Worm (Caenorhabditis elegans) whole organism, young adult: ENCODE data around the gene srb-3.
"Not testable (repeated sequence)": the region's sequence is repeated elsewhere in the genome, so short reads cannot be mapped to it uniquely, and the experiment has no call there.

ENCODE experiments used
- B0035.1 ChIP-seq: sonication (generic microtip); optimal IDR thresholded peaks from 2 replicates; lab custom pipeline; 2016; ENCODE audit warnings: missing genetic modification characterization, mild to moderate bottlenecking, missing compliant biosample characterization, missing genotype, missing genetic modification reagents
- C06A6.2 ChIP-seq: fragments of 200-800 bp; sonication (Bioruptor generic); conservative IDR thresholded peaks from 2 replicates; pipeline ENCODE4 v1.3.6; 2022; ENCODE audit warnings: missing genetic modification characterization, missing compliant biosample characterization
- D2030.7 ChIP-seq: fragments of 200-800 bp; sonication (Bioruptor generic); IDR thresholded peaks from 2 replicates; pipeline ENCODE4 v1.3.6; 2022; ENCODE audit warnings: missing genetic modification reagents, missing genetic modification characterization, missing compliant biosample characterization
- F10E7.11 ChIP-seq: sonication (generic microtip); optimal IDR thresholded peaks from 2 replicates; lab custom pipeline; 2017; ENCODE audit warnings: mild to moderate bottlenecking, missing genetic modification characterization, moderate library complexity, missing compliant biosample characterization
- F22D6.2 ChIP-seq: sonication (generic microtip); optimal IDR thresholded peaks from 2 replicates; lab custom pipeline; 2016; ENCODE audit warnings: mild to moderate bottlenecking, missing genetic modification characterization, missing compliant biosample characterization
- F33H1.4 ChIP-seq: fragments of 200-800 bp; sonication (Bioruptor generic); IDR thresholded peaks from 2 replicates; pipeline ENCODE4 v1.3.6; 2022; ENCODE audit warnings: missing genetic modification reagents, missing genetic modification characterization, missing compliant biosample characterization
- F37B4.10 ChIP-seq: fragments of 200-800 bp; sonication (Bioruptor generic); IDR thresholded peaks from 2 replicates; pipeline ENCODE4 v1.3.6; 2022; ENCODE audit warnings: missing genetic modification characterization, missing compliant biosample characterization
- F39B2.1 ChIP-seq: fragments of 200-800 bp; sonication (Bioruptor generic); IDR thresholded peaks from 2 replicates; pipeline ENCODE4 v1.3.6; 2022; ENCODE audit warnings: missing genetic modification reagents, missing genetic modification characterization, missing compliant biosample characterization
- F52B5.7 ChIP-seq: sonication (generic microtip); optimal IDR thresholded peaks from 2 replicates; lab custom pipeline; 2016; ENCODE audit warnings: mild to moderate bottlenecking, missing genetic modification characterization, missing compliant biosample characterization
- F57C9.4 ChIP-seq: sonication (generic microtip); optimal IDR thresholded peaks from 2 replicates; lab custom pipeline; 2017; ENCODE audit warnings: mild to moderate bottlenecking, missing genetic modification characterization, missing compliant biosample characterization
- T07F8.4 ChIP-seq: sonication (generic microtip); optimal IDR thresholded peaks from 2 replicates; lab custom pipeline; 2016; ENCODE audit warnings: mild to moderate bottlenecking, missing genetic modification characterization, moderate library complexity, missing compliant biosample characterization
- T26A5.8 ChIP-seq: sonication (generic microtip); optimal IDR thresholded peaks from 2 replicates; lab custom pipeline; 2016; ENCODE audit warnings: missing genetic modification characterization, missing compliant biosample characterization
- ZK185.1 ChIP-seq: sonication (generic microtip); optimal IDR thresholded peaks from 2 replicates; lab custom pipeline; 2016; ENCODE audit warnings: mild to moderate bottlenecking, missing genetic modification characterization, missing compliant biosample characterization; ENCODE audit not compliant: poor library complexity, severe bottlenecking
- aptf-3 ChIP-seq: fragments of 200-800 bp; sonication (Bioruptor generic); IDR thresholded peaks from 2 replicates; pipeline ENCODE4 v1.3.6; 2022; ENCODE audit warnings: missing genetic modification characterization, missing compliant biosample characterization
- attf-5 ChIP-seq: fragments of 200-800 bp; sonication (Bioruptor generic); optimal IDR thresholded peaks from 2 replicates; lab custom pipeline; 2018; ENCODE audit warnings: mild to moderate bottlenecking, missing genetic modification characterization, missing compliant biosample characterization
- ceh-100 ChIP-seq: fragments of 200-800 bp; sonication (Bioruptor generic); IDR thresholded peaks from 2 replicates; pipeline ENCODE4 v1.3.6; 2022; ENCODE audit warnings: missing genetic modification reagents, missing genetic modification characterization, missing compliant biosample characterization
- ekl-4 ChIP-seq: fragments of 200-800 bp; sonication (Bioruptor generic); IDR thresholded peaks from 2 replicates; pipeline ENCODE4 v1.3.6; 2022; ENCODE audit warnings: missing genetic modification reagents, missing genetic modification characterization, missing compliant biosample characterization
- hlh-12 ChIP-seq: sonication (generic microtip); optimal IDR thresholded peaks from 2 replicates; lab custom pipeline; 2016; ENCODE audit warnings: missing genetic modification characterization, missing compliant biosample characterization
- hmg-1.2 ChIP-seq: fragments of 200-800 bp; sonication (Bioruptor generic); IDR thresholded peaks from 2 replicates; pipeline ENCODE4 v1.3.6; 2022; ENCODE audit warnings: missing genetic modification reagents, missing genetic modification characterization, missing compliant biosample characterization
- hmg-20 ChIP-seq: fragments of 200-800 bp; sonication (Bioruptor generic); IDR thresholded peaks from 2 replicates; pipeline ENCODE4 v1.3.6; 2022; ENCODE audit warnings: missing genetic modification reagents, missing genetic modification characterization, missing compliant biosample characterization
- hrde-1 ChIP-seq: sonication (generic microtip); optimal IDR thresholded peaks from 2 replicates; lab custom pipeline; 2016; ENCODE audit warnings: missing genetic modification characterization, mild to moderate bottlenecking, missing compliant biosample characterization, moderate library complexity, missing genotype, missing genetic modification reagents, borderline replicate concordance
- hsf-1 ChIP-seq: fragments of 200-800 bp; sonication (Bioruptor generic); IDR thresholded peaks from 2 replicates; pipeline ENCODE4 v1.3.6; 2022; ENCODE audit warnings: missing genetic modification reagents, missing genetic modification characterization, missing compliant biosample characterization
- let-526 ChIP-seq: fragments of 200-800 bp; sonication (Bioruptor generic); IDR thresholded peaks from 2 replicates; pipeline ENCODE4 v1.3.6; 2022; ENCODE audit warnings: missing genetic modification reagents, missing genetic modification characterization, missing compliant biosample characterization
- lin-26 ChIP-seq: fragments of 200-800 bp; sonication (Bioruptor generic); IDR thresholded peaks from 2 replicates; pipeline ENCODE4 v1.3.6; 2022; ENCODE audit warnings: missing genetic modification reagents, missing genetic modification characterization, missing compliant biosample characterization
- lsl-1 ChIP-seq: fragments of 200-800 bp; sonication (Bioruptor generic); optimal IDR thresholded peaks from 2 replicates; lab custom pipeline; 2018; ENCODE audit warnings: mild to moderate bottlenecking, missing genetic modification characterization, moderate library complexity, missing compliant biosample characterization
- lsy-27 ChIP-seq: sonication (generic microtip); optimal IDR thresholded peaks from 2 replicates; lab custom pipeline; 2017; ENCODE audit warnings: missing genetic modification characterization, mild to moderate bottlenecking, missing compliant biosample characterization, antibody characterized with exemption, missing genotype, borderline replicate concordance; ENCODE audit not compliant: insufficient read depth
- nhr-120 ChIP-seq: fragments of 200-800 bp; sonication (Bioruptor generic); IDR thresholded peaks from 2 replicates; pipeline ENCODE4 v1.3.6; 2022; ENCODE audit warnings: missing genetic modification characterization, missing compliant biosample characterization
- pha-4 ChIP-seq: fragments of 150-350 bp; sonication (generic microtip); optimal IDR thresholded peaks from 2 replicates; lab custom pipeline; 2014; ENCODE audit warnings: missing biosample characterization, missing genetic modification reagents, missing genetic modification characterization
- snpc-1.1 ChIP-seq: sonication (generic microtip); optimal IDR thresholded peaks from 2 replicates; lab custom pipeline; 2017; ENCODE audit warnings: missing genetic modification characterization, mild to moderate bottlenecking, missing compliant biosample characterization, antibody characterized with exemption, moderate library complexity, missing genotype, missing genetic modification reagents; ENCODE audit not compliant: insufficient read depth
- snpc-3.4 ChIP-seq: sonication (generic microtip); optimal IDR thresholded peaks from 2 replicates; lab custom pipeline; 2017; ENCODE audit warnings: missing genetic modification characterization, mild to moderate bottlenecking, missing compliant biosample characterization, antibody characterized with exemption, moderate library complexity, missing genotype, missing genetic modification reagents
- snpc-4 ChIP-seq, 5 experiments: fragments of 150-350 bp in 1 of 5; sonication (generic microtip) in 4 of 5; optimal IDR thresholded peaks; 2 replicates each; lab custom pipeline; 2014 to 2018; ENCODE audit warnings: missing genetic modification characterization in 5 of 5, missing biosample characterization in 3 of 5, antibody characterized with exemption in 2 of 5, mild to moderate bottlenecking in 2 of 5, missing compliant biosample characterization in 2 of 5, missing genotype in 2 of 5, moderate library complexity in 2 of 5, missing genetic modification reagents in 1 of 5
- sptf-2 ChIP-seq: fragments of 200-800 bp; sonication (Bioruptor generic); optimal IDR thresholded peaks from 2 replicates; lab custom pipeline; 2018; ENCODE audit warnings: mild to moderate bottlenecking, missing genetic modification characterization, missing compliant biosample characterization
- tlf-1 ChIP-seq: fragments of 200-800 bp; sonication (Bioruptor generic); optimal IDR thresholded peaks from 2 replicates; lab custom pipeline; 2018; ENCODE audit warnings: mild to moderate bottlenecking, missing genetic modification characterization, missing compliant biosample characterization
- unc-130 ChIP-seq: sonication (generic microtip); optimal IDR thresholded peaks from 2 replicates; lab custom pipeline; 2016; ENCODE audit warnings: missing genetic modification reagents, missing genetic modification characterization, missing compliant biosample characterization
- xnd-1 ChIP-seq: sonication (generic microtip); optimal IDR thresholded peaks from 2 replicates; lab custom pipeline; 2016; ENCODE audit warnings: missing genotype, missing genetic modification reagents, missing genetic modification characterization, missing compliant biosample characterization
- zfh-2 ChIP-seq: fragments of 200-800 bp; sonication (Bioruptor generic); conservative IDR thresholded peaks from 2 replicates; pipeline ENCODE4 v1.3.6; 2022; ENCODE audit warnings: missing genetic modification reagents, missing genetic modification characterization, missing compliant biosample characterization
- zim-3 ChIP-seq: sonication (generic microtip); optimal IDR thresholded peaks from 2 replicates; lab custom pipeline; 2017; ENCODE audit warnings: mild to moderate bottlenecking, missing genetic modification characterization, moderate library complexity, missing compliant biosample characterization
- ztf-6 ChIP-seq: fragments of 200-800 bp; sonication (Bioruptor generic); IDR thresholded peaks from 2 replicates; pipeline ENCODE4 v1.3.6; 2022; ENCODE audit warnings: missing genetic modification reagents, missing genetic modification characterization, missing compliant biosample characterization

Gene srb-3

ce11 chrII:5200987-5201582, 34.4 kb upstream of the srb-3 start:
- TF ChIP-seq hlh-12 (tag; lab: Kevin White, UChicago): no peak
- no peak for TF ChIP-seq zfh-2 (GFP tag; lab: Robert Waterston, UW)
- peak; percentile 0 for TF ChIP-seq ZK185.1 (tag; lab: Kevin White, UChicago)
- no peak for TF ChIP-seq ceh-100 (GFP tag; lab: Robert Waterston, UW)
- TF ChIP-seq aptf-3 (GFP tag; lab: Robert Waterston, UW): no peak
- TF ChIP-seq F22D6.2 (tag; lab: Kevin White, UChicago): no peak
- TF ChIP-seq xnd-1 (tag; lab: Kevin White, UChicago): no peak
- TF ChIP-seq snpc-4 (GFP tag; optimal IDR thresholded peaks at IDR 0.05; lab: Kevin White, UChicago): no peak
- TF ChIP-seq snpc-4 (tag; optimal IDR thresholded peaks at IDR 0.05; lab: Kevin White, UChicago): no peak
- TF ChIP-seq zim-3 (tag; lab: Kevin White, UChicago): no peak
- no peak for TF ChIP-seq F39B2.1 (GFP tag; lab: Robert Waterston, UW)
- peak; percentile 12 for TF ChIP-seq attf-5
- TF ChIP-seq T07F8.4: no peak
- TF ChIP-seq ztf-6 (GFP tag; lab: Robert Waterston, UW): no peak
- no peak for TF ChIP-seq hrde-1 (tag; lab: Kevin White, UChicago)
- TF ChIP-seq F10E7.11: no peak
- TF ChIP-seq C06A6.2 (GFP tag; lab: Robert Waterston, UW): no peak
- no peak for TF ChIP-seq F57C9.4
- TF ChIP-seq hmg-1.2: peak; percentile 39; the same call in 1 of the 2 replicates
- TF ChIP-seq F52B5.7 (tag; lab: Kevin White, UChicago): no peak
- TF ChIP-seq pha-4: no peak
- TF ChIP-seq, all 124 proteins: peak for 3

ce11 chrII:5200205-5200604, 33.6 kb upstream of the srb-3 start:
- peak; percentile 87 for TF ChIP-seq snpc-1.1 (tag; lab: Kevin White, UChicago)
- peak; percentile 66 for TF ChIP-seq snpc-3.4 (tag; lab: Kevin White, UChicago)
- TF ChIP-seq snpc-4 (GFP tag; optimal IDR thresholded peaks at IDR 0.05; lab: Kevin White, UChicago): not testable (repeated sequence)
- TF ChIP-seq snpc-4 (tag; optimal IDR thresholded peaks at IDR 0.05; lab: Kevin White, UChicago): peak; percentile 37 to 95 (median 80)
- TF ChIP-seq lsl-1 (GFP tag; lab: Kevin White, UChicago): peak; percentile 8
- TF ChIP-seq hmg-1.2: peak; percentile 68

ce11 chrII:5199497-5199896, 32.9 kb upstream of the srb-3 start, which contains the start of gene msp-50:
msp-50 (plus strand) TSS chrII:5199797.
- TF ChIP-seq hmg-20 (GFP tag; lab: Robert Waterston, UW) (no peak), T26A5.8 (tag; lab: Kevin White, UChicago) (no peak), lin-26 (GFP tag; lab: Robert Waterston, UW) (no peak), unc-130 (no peak), pha-4 (no peak), nhr-120 (GFP tag; lab: Robert Waterston, UW) (no peak), let-526 (GFP tag; lab: Robert Waterston, UW) (no peak), F33H1.4 (GFP tag; lab: Robert Waterston, UW) (no peak), lsy-27 (tag; lab: Kevin White, UChicago) (no peak), hsf-1 (GFP tag; lab: Robert Waterston, UW) (no peak), zfh-2 (GFP tag; lab: Robert Waterston, UW) (no peak), B0035.1 (tag; lab: Kevin White, UChicago) (no peak), ceh-100 (GFP tag; lab: Robert Waterston, UW) (no peak), sptf-2 (GFP tag; lab: Kevin White, UChicago) (no peak), D2030.7 (GFP tag; lab: Robert Waterston, UW) (no peak), tlf-1 (GFP tag; lab: Kevin White, UChicago) (no peak), ekl-4 (GFP tag; lab: Robert Waterston, UW) (no peak), F37B4.10 (GFP tag; lab: Robert Waterston, UW) (no peak)
